Worm (Caenorhabditis elegans): ENCODE measurements around the gene nos-3.

The nos-3 gene

ce11 chrII:9746069-9746468, at the start of gene nos-3, which contains the start of gene Y53C12B.1 (continued):
- no peak for TF ChIP-seq ZK546.5 (tag; optimal IDR thresholded peaks at IDR 0.05)
- no peak for TF ChIP-seq cey-2 (tag; optimal IDR thresholded peaks at IDR 0.05; ENCODE audit: borderline replicate concordance, insufficient read depth)
- TF ChIP-seq aly-2 (tag; optimal IDR thresholded peaks at IDR 0.05) = no peak
- peak in 1 of 2 experiments; percentile 88 for TF ChIP-seq unc-62 (GFP tag; optimal IDR thresholded peaks at IDR 0.05 in 1 of 2)
- TF ChIP-seq unc-62 (tag; optimal IDR thresholded peaks at IDR 0.05) = no peak
- TF ChIP-seq R02D3.7 (tag; optimal IDR thresholded peaks at IDR 0.05) = peak; percentile 88
- no peak for TF ChIP-seq daf-16 (GFP tag; optimal IDR thresholded peaks at IDR 0.05)
- peak; percentile 51 for TF ChIP-seq daf-16 (tag; optimal IDR thresholded peaks at IDR 0.05)
- no peak for TF ChIP-seq lin-29 (GFP tag; IDR thresholded peaks at IDR 0.05)
- no peak for TF ChIP-seq lin-15B (tag; optimal IDR thresholded peaks at IDR 0.05)
- TF ChIP-seq Y105C5A.15 (GFP tag; IDR thresholded peaks at IDR 0.05) = no peak
- TF ChIP-seq dmd-8 (GFP tag; IDR thresholded peaks at IDR 0.05) = no peak
- no peak for TF ChIP-seq F37D6.2 (tag; optimal IDR thresholded peaks at IDR 0.05)
- peak; percentile 76 for TF ChIP-seq hlh-30 (tag; optimal IDR thresholded peaks at IDR 0.05; ENCODE audit: insufficient read depth)
- TF ChIP-seq madf-9 (GFP tag; conservative IDR thresholded peaks at IDR 0.05) = no peak
- TF ChIP-seq lir-3 (tag; optimal IDR thresholded peaks at IDR 0.05) = no peak
- TF ChIP-seq F49E8.2 (tag; optimal IDR thresholded peaks at IDR 0.05; ENCODE audit: borderline replicate concordance) = no peak
- no peak for TF ChIP-seq ZK337.2 (GFP tag; IDR thresholded peaks at IDR 0.05)
- TF ChIP-seq mes-2 (tag; optimal IDR thresholded peaks at IDR 0.05; ENCODE audit: poor library complexity, severe bottlenecking) = peak; percentile 92
- no peak for TF ChIP-seq nhr-48 (tag; optimal IDR thresholded peaks at IDR 0.05)
- TF ChIP-seq lin-1 (GFP tag; IDR thresholded peaks at IDR 0.05) = no peak
- no peak for TF ChIP-seq skn-1 (tag; optimal IDR thresholded peaks at IDR 0.05)
- no peak for TF ChIP-seq ceh-82 (tag; optimal IDR thresholded peaks at IDR 0.05)
- TF ChIP-seq vab-7 (GFP tag; IDR thresholded peaks at IDR 0.05) = no peak
- TF ChIP-seq spr-1 (tag; optimal IDR thresholded peaks at IDR 0.05) = no peak
- TF ChIP-seq zag-1 (tag; optimal IDR thresholded peaks at IDR 0.05) = no peak
- TF ChIP-seq nhr-10 (tag; optimal IDR thresholded peaks at IDR 0.05) = no peak
- no peak for TF ChIP-seq attf-4 (tag; optimal IDR thresholded peaks at IDR 0.05)
- no peak for TF ChIP-seq F26F4.8 (GFP tag; conservative IDR thresholded peaks at IDR 0.05)
- no peak for TF ChIP-seq mdl-1 (tag; optimal IDR thresholded peaks at IDR 0.05)
- no peak for TF ChIP-seq Y75B8A.6 (GFP tag; IDR thresholded peaks at IDR 0.05)
- TF ChIP-seq madf-5 (GFP tag; IDR thresholded peaks at IDR 0.05) = no peak
- TF ChIP-seq ceh-32 (tag; optimal IDR thresholded peaks at IDR 0.05; ENCODE audit: poor library complexity) = no peak
- peak; percentile 12; the same call in 1 of the 2 replicates for TF ChIP-seq T26A8.4 (GFP tag; IDR thresholded peaks at IDR 0.05)
- no peak for TF ChIP-seq daf-19 (GFP tag; conservative IDR thresholded peaks at IDR 0.05)
- peak; percentile 5 for TF ChIP-seq unc-130 (GFP tag; optimal IDR thresholded peaks at IDR 0.05)
- peak; percentile 62 for TF ChIP-seq hlh-11 (tag; optimal IDR thresholded peaks at IDR 0.05)
- no peak for TF ChIP-seq F44E2.7 (GFP tag; IDR thresholded peaks at IDR 0.05)
- TF ChIP-seq hmg-1.1 (GFP tag; IDR thresholded peaks at IDR 0.05) = peak; percentile 56
- TF ChIP-seq nhr-11 (tag; optimal IDR thresholded peaks at IDR 0.05) = peak; percentile 88

- TF ChIP-seq dmd-9 (GFP tag; IDR thresholded peaks at IDR 0.05) (no peak), zip-2 (tag; optimal IDR thresholded peaks at IDR 0.05) (no peak), F37D6.2 (tag; optimal IDR thresholded peaks at IDR 0.05) (no peak), nhr-25 (tag; optimal IDR thresholded peaks at IDR 0.05; ENCODE audit: borderline replicate concordance, insufficient read depth) (no peak), daf-8 (GFP tag; IDR thresholded peaks at IDR 0.05) (no peak), spr-3 (GFP tag; optimal IDR thresholded peaks at IDR 0.05) (no peak), nhr-41 (GFP tag; IDR thresholded peaks at IDR 0.05) (no peak), snpc-4 (tag; optimal IDR thresholded peaks at IDR 0.05) (no peak), ZK337.2 (GFP tag; IDR thresholded peaks at IDR 0.05) (no peak)
Measured at ce11 chrII:9700363-9700762, 45.8 kb upstream of the nos-3 start, which contains the start of the genes Y53C12A.8 and Y53C12A.7. Gene Y53C12A.8, minus strand, starts transcription at chrII:9700463. Gene Y53C12A.7, plus strand, starts transcription at chrII:9700543.
